Fruit fly (Drosophila melanogaster): ENCODE data around the gene CG5895.

The CG5895 gene

DNA sequence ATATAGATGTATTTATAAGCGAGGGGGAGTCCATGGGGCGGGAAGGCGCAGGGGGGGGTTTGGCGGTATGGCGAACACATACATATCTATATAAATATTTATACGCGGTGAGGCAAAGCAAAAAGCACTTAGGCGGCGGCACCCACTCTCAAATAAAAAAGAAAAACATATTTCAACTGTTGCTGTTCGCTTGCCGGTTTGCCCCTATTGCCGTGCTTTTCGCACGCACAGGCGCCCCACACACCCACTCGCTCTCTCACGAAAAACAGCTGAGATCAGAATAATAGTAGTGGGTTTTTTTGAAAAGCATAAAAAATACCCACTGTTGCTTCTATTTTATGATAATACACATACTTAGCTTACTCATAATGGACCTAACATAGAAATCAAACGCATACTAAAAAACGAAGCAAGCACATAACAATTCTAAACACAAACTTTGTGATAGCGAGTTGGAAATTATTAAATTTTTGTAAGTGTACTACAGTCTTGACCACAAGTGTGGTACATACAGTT lies 34.1 kb upstream of the CG5895 start (continued):
- TF ChIP-seq repo (GFP tag; optimal IDR thresholded peaks at IDR 0.05) (peak; percentile 71), fd3F (GFP tag; optimal IDR thresholded peaks at IDR 0.05) (peak; percentile 77), tio (GFP tag; optimal IDR thresholded peaks at IDR 0.05) (peak; percentile 75), CG18011 (GFP tag; optimal IDR thresholded peaks at IDR 0.05) (peak; percentile 66), CG1792 (GFP tag; optimal IDR thresholded peaks at IDR 0.05) (peak; percentile 74), nerfin-2 (GFP tag; IDR thresholded peaks at IDR 0.05; ENCODE audit: partially characterized antibody) (no peak), Hsf (GFP tag; optimal IDR thresholded peaks at IDR 0.05) (peak; percentile 78), sens (GFP tag) (peak; percentile 75), CG7357 (GFP tag; IDR thresholded peaks at IDR 0.05) (0 out of 3 replicates have a peak, but pooled peaks have one; percentile 47), Atf6 (GFP tag; IDR thresholded peaks at IDR 0.05) (peak; percentile 92), Dbx (GFP tag; IDR thresholded peaks at IDR 0.05) (peak; percentile 75; the same call in 2 of the 3 replicates), CG6683 (GFP tag; optimal IDR thresholded peaks at IDR 0.05) (peak; percentile 5), CG17359 (tag; optimal IDR thresholded peaks at IDR 0.05) (peak; percentile 75), gsb (GFP tag; IDR thresholded peaks at IDR 0.05) (peak; percentile 58), knrl (GFP tag; IDR thresholded peaks at IDR 0.05; ENCODE audit: partially characterized antibody) (no peak), CG10267 (tag; optimal IDR thresholded peaks at IDR 0.05) (peak; percentile 31), CG10147 (GFP tag; optimal IDR thresholded peaks at IDR 0.05) (peak; percentile 74), B-H1 (GFP tag; IDR thresholded peaks at IDR 0.05) (peak; percentile 26; the same call in 2 of the 3 replicates), org-1 (GFP tag; optimal IDR thresholded peaks at IDR 0.05) (peak; percentile 78), Sox100B (GFP tag; optimal IDR thresholded peaks at IDR 0.05) (peak; percentile 49), CG9932 (GFP tag; IDR thresholded peaks at IDR 0.05) (peak; percentile 85), lmd (GFP tag; IDR thresholded peaks at IDR 0.05) (peak; percentile 82; the same call in 1 of the 2 replicates), Sox102F (GFP tag; optimal IDR thresholded peaks at IDR 0.05) (peak; percentile 62), CG7839 (tag; optimal IDR thresholded peaks at IDR 0.05) (peak; percentile 86), en (GFP tag; optimal IDR thresholded peaks at IDR 0.05) (peak; percentile 43), salm (tag; optimal IDR thresholded peaks at IDR 0.05) (peak; percentile 31), BtbVII (GFP tag; optimal IDR thresholded peaks at IDR 0.05) (peak; percentile 82), YL-1 (GFP tag; optimal IDR thresholded peaks at IDR 0.05) (peak; percentile 27), Opbp (GFP tag; IDR thresholded peaks at IDR 0.05; ENCODE audit: partially characterized antibody) (no peak), CG30020 (tag; optimal IDR thresholded peaks at IDR 0.05) (no peak), Vsx1 (GFP tag; optimal IDR thresholded peaks at IDR 0.05) (peak; percentile 52), ara (GFP tag; IDR thresholded peaks at IDR 0.05) (no peak), caup (GFP tag; optimal IDR thresholded peaks at IDR 0.05; ENCODE audit: severe bottlenecking) (peak; percentile 84), Pdp1 (GFP tag; optimal IDR thresholded peaks at IDR 0.05) (peak; percentile 73 to 78), bcd (GFP tag; optimal IDR thresholded peaks at IDR 0.05) (peak; percentile 84), HHEX (GFP tag; optimal IDR thresholded peaks at IDR 0.05) (peak; percentile 62), esg (GFP tag; conservative IDR thresholded peaks at IDR 0.05) (peak; percentile 60; the same call in 1 of the 2 replicates), fd102C (GFP tag; optimal IDR thresholded peaks at IDR 0.05) (no peak), CG12236 (GFP tag; optimal IDR thresholded peaks at IDR 0.05) (peak; percentile 29), jigr1 (GFP tag; IDR thresholded peaks at IDR 0.05) (no peak), CG10209 (GFP tag; optimal IDR thresholded peaks at IDR 0.05) (peak; percentile 78), CG7963 (GFP tag; IDR thresholded peaks at IDR 0.05; ENCODE audit: partially characterized antibody) (no peak), zfh1 (GFP tag; IDR thresholded peaks at IDR 0.05) (peak; percentile 49; the same call in 1 of the 3 replicates), CG13894 (tag; optimal IDR thresholded peaks at IDR 0.05) (peak; percentile 92), CG5180 (GFP tag; optimal IDR thresholded peaks at IDR 0.05) (peak; percentile 35), otp (GFP tag; IDR thresholded peaks at IDR 0.05) (no peak; the same call in 2 of the 3 replicates), CG18764 (GFP tag; optimal IDR thresholded peaks at IDR 0.05) (peak; percentile 25), emc (GFP tag; optimal IDR thresholded peaks at IDR 0.05) (peak; percentile 14), bsh (GFP tag; optimal IDR thresholded peaks at IDR 0.05) (peak in 1 of 2 experiments; percentile 35)
